Fruit fly (Drosophila melanogaster) whole organism, wandering third instar larva: ENCODE results near the gene jvl.

Source experiments
- Abd-B ChIP-seq: fragments of >200 bp; optimal IDR thresholded peaks from 2 replicates; lab custom pipeline; 2017; ENCODE audit warnings: missing biosample characterization, missing genetic modification characterization
- CG32264 ChIP-seq: fragments of 200-800 bp; sonication (Bioruptor generic); optimal IDR thresholded peaks from 2 replicates; lab custom pipeline; 2016; ENCODE audit warnings: missing biosample characterization, missing genetic modification characterization
- CG9705 ChIP-seq: fragments of 200-800 bp; sonication (Bioruptor generic); optimal IDR thresholded peaks from 2 replicates; lab custom pipeline; 2018; ENCODE audit warnings: missing biosample characterization, mild to moderate bottlenecking, missing genetic modification characterization
- CrebA ChIP-seq: fragments of 200-800 bp; sonication (Bioruptor generic); optimal IDR thresholded peaks from 2 replicates; lab custom pipeline; 2016; ENCODE audit warnings: missing biosample characterization, mild to moderate bottlenecking, missing genetic modification characterization, borderline replicate concordance
- Dfd ChIP-seq: fragments of >200 bp; optimal IDR thresholded peaks from 2 replicates; lab custom pipeline; 2017; ENCODE audit warnings: missing biosample characterization, missing genetic modification characterization
- Dif ChIP-seq: fragments of 200-275, 200-300 bp; sonication (Bioruptor generic); optimal IDR thresholded peaks from 2 replicates; lab custom pipeline; 2018; ENCODE audit warnings: missing biosample characterization, missing genetic modification characterization; ENCODE audit not compliant: partially characterized antibody
- GATAd ChIP-seq: sonication (Bioruptor generic); optimal IDR thresholded peaks from 2 replicates; lab custom pipeline; 2016; ENCODE audit warnings: missing biosample characterization, missing genetic modification characterization
- HLH106 ChIP-seq: fragments of 200-800 bp; optimal IDR thresholded peaks from 3 replicates; lab custom pipeline; 2019; ENCODE audit warnings: missing biosample characterization, mild to moderate bottlenecking, missing genetic modification characterization, moderate library complexity
- Hnf4 ChIP-seq: fragments of 200-800 bp; sonication (Bioruptor generic); optimal IDR thresholded peaks from 2 replicates; lab custom pipeline; 2016; ENCODE audit warnings: missing biosample characterization, mild to moderate bottlenecking, missing genetic modification characterization
- Hr78 ChIP-seq: fragments of >200 bp; optimal IDR thresholded peaks from 2 replicates; lab custom pipeline; 2017; ENCODE audit warnings: missing biosample characterization, missing genetic modification characterization
- Hr83 ChIP-seq: fragments of 200-300 bp; sonication (Bioruptor generic); optimal IDR thresholded peaks from 2 replicates; lab custom pipeline; 2016; ENCODE audit warnings: missing biosample characterization, mild to moderate bottlenecking, missing genetic modification characterization, moderate library complexity; ENCODE audit not compliant: poor library complexity, severe bottlenecking
- Jra ChIP-seq: sonication (Bioruptor generic); optimal IDR thresholded peaks from 2 replicates; lab custom pipeline; 2016; ENCODE audit warnings: missing biosample characterization, missing genetic modification characterization
- Mio ChIP-seq: sonication (Bioruptor generic); optimal IDR thresholded peaks from 2 replicates; lab custom pipeline; 2016; ENCODE audit warnings: missing biosample characterization, missing genetic modification characterization
- Myc ChIP-seq: fragments of >200 bp; optimal IDR thresholded peaks from 2 replicates; lab custom pipeline; 2017
- N ChIP-seq: fragments of >200 bp; optimal IDR thresholded peaks from 2 replicates; lab custom pipeline; 2018; ENCODE audit warnings: missing biosample characterization, missing external identifiers, missing genetic modification characterization
- OdsH ChIP-seq: fragments of 200-800 bp; sonication (Bioruptor generic); optimal IDR thresholded peaks from 2 replicates; lab custom pipeline; 2016; ENCODE audit warnings: missing biosample characterization, mild to moderate bottlenecking, missing genetic modification characterization
- Rel ChIP-seq, 2 experiments: fragments of 200-800 bp; sonication (Bioruptor generic) in 1 of 2; optimal IDR thresholded peaks; 2 replicates in 1 of 2; 3 replicates in 1 of 2; lab custom pipeline; 2016 to 2019; ENCODE audit warnings: mild to moderate bottlenecking in 2 of 2, missing biosample characterization in 2 of 2, missing genetic modification characterization in 2 of 2, moderate library complexity in 1 of 2
- Sp1 ChIP-seq: fragments of 200-800 bp; sonication (Bioruptor generic); optimal IDR thresholded peaks from 3 replicates; lab custom pipeline; 2019; ENCODE audit warnings: missing biosample characterization, mild to moderate bottlenecking, missing genetic modification characterization, moderate library complexity
- Vsx2 ChIP-seq: fragments of 200-300, 225-300 bp; sonication (Bioruptor generic); optimal IDR thresholded peaks from 2 replicates; lab custom pipeline; 2018; ENCODE audit warnings: missing biosample characterization, missing genetic modification characterization; ENCODE audit not compliant: partially characterized antibody
- br ChIP-seq: fragments of 200-800 bp; sonication (Bioruptor generic); optimal IDR thresholded peaks from 2 replicates; lab custom pipeline; 2016; ENCODE audit warnings: missing biosample characterization, missing genetic modification characterization
- brk ChIP-seq: fragments of 200-800 bp; sonication (Bioruptor generic); optimal IDR thresholded peaks from 2 replicates; lab custom pipeline; 2016; ENCODE audit warnings: missing biosample characterization, mild to moderate bottlenecking, missing genetic modification characterization
- dl ChIP-seq, 2 experiments: fragments of 175-275, 200-275 bp in 1 of 2; fragments of 200-275 bp in 1 of 2; sonication (Bioruptor generic); optimal IDR thresholded peaks; lab custom pipeline; 2018; ENCODE audit warnings: mild to moderate bottlenecking in 2 of 2, missing biosample characterization in 2 of 2, missing genetic modification characterization in 2 of 2, moderate library complexity in 2 of 2; ENCODE audit not compliant: partially characterized antibody in 2 of 2, insufficient read depth in 1 of 2
- dmrt93B ChIP-seq: fragments of 200-800 bp; sonication (Bioruptor generic); optimal IDR thresholded peaks from 2 replicates; lab custom pipeline; 2018; ENCODE audit warnings: missing biosample characterization, mild to moderate bottlenecking, missing genetic modification characterization
- dsf ChIP-seq: sonication (Bioruptor generic); optimal IDR thresholded peaks from 2 replicates; lab custom pipeline; 2016; ENCODE audit warnings: missing biosample characterization, missing genetic modification characterization, borderline replicate concordance
- ey ChIP-seq: fragments of 200-800 bp; sonication (Bioruptor generic); optimal IDR thresholded peaks from 2 replicates; lab custom pipeline; 2016; ENCODE audit warnings: missing biosample characterization, missing genetic modification characterization
- foxo ChIP-seq, 2 experiments: fragments of 200-800 bp; sonication (Bioruptor generic); optimal IDR thresholded peaks; 2 replicates in 1 of 2; 3 replicates in 1 of 2; lab custom pipeline; 2016 to 2017; ENCODE audit warnings: missing biosample characterization in 2 of 2, missing genetic modification characterization in 2 of 2
- fru ChIP-seq: fragments of 200-800 bp; sonication (Bioruptor generic); optimal IDR thresholded peaks from 3 replicates; lab custom pipeline; 2016; ENCODE audit warnings: missing biosample characterization, mild to moderate bottlenecking, missing genetic modification characterization
- h ChIP-seq: fragments of 200-800 bp; sonication (Bioruptor generic); optimal IDR thresholded peaks from 3 replicates; lab custom pipeline; 2016; ENCODE audit warnings: missing biosample characterization, mild to moderate bottlenecking, missing genetic modification characterization
- jim ChIP-seq: fragments of 175-275, 200-325 bp; sonication (Bioruptor generic); optimal IDR thresholded peaks from 2 replicates; lab custom pipeline; 2016; ENCODE audit warnings: missing biosample characterization, mild to moderate bottlenecking, missing genetic modification characterization
- lola ChIP-seq: fragments of >200 bp; optimal IDR thresholded peaks from 2 replicates; lab custom pipeline; 2017; ENCODE audit warnings: missing biosample characterization, missing genetic modification characterization
- pan ChIP-seq: fragments of >200 bp; optimal IDR thresholded peaks from 2 replicates; lab custom pipeline; 2017
- psq ChIP-seq: fragments of 200-800 bp; sonication (Bioruptor generic); optimal IDR thresholded peaks from 3 replicates; lab custom pipeline; 2017; ENCODE audit warnings: missing biosample characterization, mild to moderate bottlenecking, missing genetic modification characterization, moderate library complexity
- rgr ChIP-seq: fragments of 200-800 bp; sonication (Bioruptor generic); optimal IDR thresholded peaks from 3 replicates; lab custom pipeline; 2016; ENCODE audit warnings: missing biosample characterization, mild to moderate bottlenecking, missing genetic modification characterization
- sage ChIP-seq: fragments of 200-800 bp; sonication (Bioruptor generic); optimal IDR thresholded peaks from 2 replicates; lab custom pipeline; 2016; ENCODE audit warnings: missing biosample characterization, mild to moderate bottlenecking, missing genetic modification characterization
- sv ChIP-seq: fragments of 200-800 bp; sonication (Bioruptor generic); optimal IDR thresholded peaks from 3 replicates; lab custom pipeline; 2016; ENCODE audit warnings: missing biosample characterization, missing genetic modification characterization
- tai ChIP-seq: sonication (Bioruptor generic); optimal IDR thresholded peaks from 2 replicates; lab custom pipeline; 2016; ENCODE audit warnings: missing biosample characterization, missing genetic modification characterization
- usp ChIP-seq: fragments of >200 bp; optimal IDR thresholded peaks from 2 replicates; lab custom pipeline; 2017; ENCODE audit warnings: missing biosample characterization, missing genetic modification characterization
- woc ChIP-seq: sonication (Bioruptor generic); optimal IDR thresholded peaks from 2 replicates; lab custom pipeline; 2016; ENCODE audit warnings: missing biosample characterization, mild to moderate bottlenecking, missing genetic modification characterization

Gene jvl

dm6 chr3R:14723671-14724500 is 17.5 kb upstream of the jvl start, which contains the start of gene kibra (continued):
- TF ChIP-seq Jra (peak; percentile 57), CG32264 (GFP tag; lab: Kevin White, UChicago) (no peak), psq (GFP tag; lab: Kevin White, UChicago) (peak; percentile 57), CG9705 (GFP tag; lab: Kevin White, UChicago) (peak; percentile 55), Myc (lab: Kevin White, UChicago) (peak; percentile 52)

dm6 chr3R:14724501-14724859 is 16.9 kb upstream of the jvl start:
- TF ChIP-seq tai (GFP tag; lab: Kevin White, UChicago) (peak; percentile 27), GATAd (no peak), N (GFP tag; lab: Kevin White, UChicago) (no peak), Myc (lab: Kevin White, UChicago) (no peak), CrebA (GFP tag; lab: Kevin White, UChicago) (no peak), CG32264 (GFP tag; lab: Kevin White, UChicago) (no peak), Hnf4 (GFP tag; lab: Kevin White, UChicago) (no peak)

dm6 chr3R:14728713-14729685 is 12.4 kb upstream of the jvl start:
- TF ChIP-seq CG32264 (GFP tag; lab: Kevin White, UChicago) (no peak), jim (no peak), h (GFP tag; lab: Kevin White, UChicago) (peak; percentile 58), fru (GFP tag; lab: Kevin White, UChicago) (peak; percentile 61), br (no peak), GATAd (no peak), Abd-B (no peak), Sp1 (GFP tag; lab: Kevin White, UChicago) (peak; percentile 37), lola (no peak), Hnf4 (GFP tag; lab: Kevin White, UChicago) (no peak), sage (no peak), sv (GFP tag; lab: Kevin White, UChicago) (peak; percentile 19), woc (no peak), Vsx2 (GFP tag; lab: Kevin White, UChicago) (no peak), Hr78 (no peak), CG9705 (GFP tag; lab: Kevin White, UChicago) (no peak), CrebA (GFP tag; lab: Kevin White, UChicago) (no peak), rgr (peak; percentile 45), N (GFP tag; lab: Kevin White, UChicago) (no peak), brk (GFP tag; lab: Kevin White, UChicago) (peak; percentile 32), usp (GFP tag; lab: Kevin White, UChicago) (no peak), Rel (GFP tag; optimal IDR thresholded peaks at IDR 0.05; lab: Kevin White, UChicago) (no peak), Rel (tag; optimal IDR thresholded peaks at IDR 0.05; lab: Kevin White, UChicago) (peak; percentile 94), tai (GFP tag; lab: Kevin White, UChicago) (no peak), Myc (lab: Kevin White, UChicago) (no peak), dsf (GFP tag; lab: Kevin White, UChicago) (peak; percentile 14), pan (lab: Kevin White, UChicago) (no peak), psq (GFP tag; lab: Kevin White, UChicago) (peak; percentile 71), Mio (GFP tag; lab: Kevin White, UChicago) (no peak), dmrt93B (GFP tag; lab: Kevin White, UChicago) (peak; percentile 57), ey (GFP tag; lab: Kevin White, UChicago) (peak; percentile 19), Dif (GFP tag; lab: Kevin White, UChicago) (no peak), dl (GFP tag; optimal IDR thresholded peaks at IDR 0.05; lab: Kevin White, UChicago; ENCODE audit: insufficient read depth in 1 of 2, partially characterized antibody in 2 of 2) (no peak), Hr83 (GFP tag; lab: Kevin White, UChicago) (no peak), HLH106 (peak; percentile 74), Jra (no peak), OdsH (GFP tag; lab: Kevin White, UChicago) (peak; percentile 57), foxo (GFP tag; optimal IDR thresholded peaks at IDR 0.05; lab: Kevin White, UChicago) (peak in 1 of 2 experiments; percentile 69), Dfd (GFP tag; lab: Kevin White, UChicago) (no peak)
